Worm (Caenorhabditis elegans): Measurements from ENCODE around the gene T04C12.8.

T04C12.8 gene

DNA sequence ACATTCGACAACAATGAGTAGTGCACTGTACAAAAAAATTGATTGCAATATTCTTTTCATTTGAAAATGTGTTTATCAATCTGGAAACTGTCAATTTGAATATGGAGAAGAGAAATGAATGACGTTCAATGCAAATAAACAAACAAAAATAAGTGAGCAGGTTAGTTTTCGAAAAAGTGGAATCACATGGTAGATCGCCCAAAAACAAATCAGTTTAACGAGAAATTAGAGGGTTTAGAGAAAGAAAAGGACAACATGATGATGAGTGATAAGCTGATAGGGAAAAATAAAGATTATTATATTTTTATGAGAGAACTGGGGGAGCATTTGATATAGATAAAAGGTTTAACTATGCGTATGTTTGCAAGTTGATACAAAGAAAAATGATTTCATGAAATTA, at the start of gene T04C12.8:
T04C12.8 (minus strand) TSS at position 82 of the 400 bp plus-strand sequence.
- TF ChIP-seq elt-4 (tag; optimal IDR thresholded peaks at IDR 0.05) (no peak), ceh-6 (GFP tag; optimal IDR thresholded peaks at IDR 0.05) (no peak), unc-55 (GFP tag; optimal IDR thresholded peaks at IDR 0.05) (no peak), elt-2 (tag; optimal IDR thresholded peaks at IDR 0.05) (peak; percentile 83), syd-9 (tag; optimal IDR thresholded peaks at IDR 0.05) (no peak), hlh-13 (GFP tag; optimal IDR thresholded peaks at IDR 0.05) (no peak), dve-1 (tag; optimal IDR thresholded peaks at IDR 0.05) (no peak), Y22D7AL.16 (tag; optimal IDR thresholded peaks at IDR 0.05) (no peak), fax-1 (tag; optimal IDR thresholded peaks at IDR 0.05) (no peak)

DNA sequence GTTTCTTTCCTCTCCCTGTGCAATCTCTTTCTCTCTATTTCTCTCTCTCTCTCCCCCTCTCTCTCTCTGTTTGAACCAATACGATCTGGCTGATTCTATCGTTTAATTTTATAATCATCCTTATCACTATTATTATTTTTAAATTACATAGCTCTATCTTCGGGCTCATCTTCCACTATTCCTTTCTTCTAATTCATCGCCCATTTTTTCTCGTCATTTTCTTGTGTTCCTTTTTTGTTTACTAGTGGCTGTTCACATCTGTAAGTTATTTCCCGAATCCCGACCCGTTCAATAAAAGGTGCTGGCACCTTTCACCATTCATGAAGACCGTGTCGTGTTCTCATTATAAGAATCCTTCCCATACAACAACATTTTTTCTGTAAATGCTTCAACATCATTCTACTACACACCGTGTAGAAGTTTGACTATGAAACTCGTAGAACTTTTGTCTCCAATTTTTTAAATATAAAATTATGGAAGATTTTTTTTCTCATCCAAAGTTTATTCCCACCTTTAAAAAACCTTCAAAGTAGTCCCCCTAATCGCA, 49.1 kb upstream of the T04C12.8 start:
- TF ChIP-seq ref-2 (tag; optimal IDR thresholded peaks at IDR 0.05) (no peak), elt-4 (tag; optimal IDR thresholded peaks at IDR 0.05) (no peak), syd-9 (tag; optimal IDR thresholded peaks at IDR 0.05) (no peak), ets-4 (tag; optimal IDR thresholded peaks at IDR 0.05) (no peak), rnt-1 (tag; optimal IDR thresholded peaks at IDR 0.05) (no peak), hlh-8 (tag; optimal IDR thresholded peaks at IDR 0.05) (no peak), ceh-34 (tag; optimal IDR thresholded peaks at IDR 0.05) (no peak), ceh-2 (tag; optimal IDR thresholded peaks at IDR 0.05) (no peak), fkh-10 (GFP tag; optimal IDR thresholded peaks at IDR 0.05) (no peak), pqm-1 (tag; optimal IDR thresholded peaks at IDR 0.05) (no peak)

ce11 chrV:11113607-11114006, 44.4 kb upstream of the T04C12.8 start, which contains the start of gene math-33:
Gene math-33 (plus strand): TSS chrV:11113907.
- TF ChIP-seq elt-2 (tag; optimal IDR thresholded peaks at IDR 0.05) (no peak), rnt-1 (tag; optimal IDR thresholded peaks at IDR 0.05) (no peak), pat-9 (tag; optimal IDR thresholded peaks at IDR 0.05) (no peak)

- TF ChIP-seq npax-4 (tag; optimal IDR thresholded peaks at IDR 0.05) = peak; percentile 45
- TF ChIP-seq ceh-34 (tag; optimal IDR thresholded peaks at IDR 0.05) = peak; percentile 84
- TF ChIP-seq ceh-22 (tag; optimal IDR thresholded peaks at IDR 0.05) = no peak
- peak; percentile 63 for TF ChIP-seq ztf-16 (tag; optimal IDR thresholded peaks at IDR 0.05)
- no peak for TF ChIP-seq pqm-1 (tag; optimal IDR thresholded peaks at IDR 0.05)
- TF ChIP-seq unc-3 (GFP tag; conservative IDR thresholded peaks at IDR 0.05) = no peak
- TF ChIP-seq unc-3 (tag; optimal IDR thresholded peaks at IDR 0.05) = peak; percentile 68
- no peak for TF ChIP-seq ama-1 (optimal IDR thresholded peaks at IDR 0.05)
- peak; percentile 18 for TF ChIP-seq hlh-13 (GFP tag; optimal IDR thresholded peaks at IDR 0.05)
- peak; percentile 64 for TF ChIP-seq ceh-6 (GFP tag; optimal IDR thresholded peaks at IDR 0.05)
- peak; percentile 68 for TF ChIP-seq hlh-8 (tag; optimal IDR thresholded peaks at IDR 0.05)
- peak; percentile 67 for TF ChIP-seq madf-2 (tag; optimal IDR thresholded peaks at IDR 0.05)
- TF ChIP-seq pha-4 (tag; optimal IDR thresholded peaks at IDR 0.05) = no peak
- TF ChIP-seq zip-5 (tag; optimal IDR thresholded peaks at IDR 0.05) = peak; percentile 37
- TF ChIP-seq pat-9 (tag; optimal IDR thresholded peaks at IDR 0.05) = peak; percentile 75
- TF ChIP-seq unc-55 (GFP tag; optimal IDR thresholded peaks at IDR 0.05) = no peak
- no peak for TF ChIP-seq unc-42 (tag; optimal IDR thresholded peaks at IDR 0.05)
- TF ChIP-seq eyg-1 (tag; optimal IDR thresholded peaks at IDR 0.05) = no peak
- peak; percentile 73 for TF ChIP-seq fkh-6 (tag; optimal IDR thresholded peaks at IDR 0.05)
- peak; percentile 44 for TF ChIP-seq tbx-7 (tag; optimal IDR thresholded peaks at IDR 0.05)
- TF ChIP-seq fax-1 (tag; optimal IDR thresholded peaks at IDR 0.05) = peak; percentile 76
- no peak for TF ChIP-seq nhr-11 (tag; optimal IDR thresholded peaks at IDR 0.05)
- peak; percentile 57 for TF ChIP-seq ahr-1 (tag; optimal IDR thresholded peaks at IDR 0.05)
- peak; percentile 52 for TF ChIP-seq Y22D7AL.16 (tag; optimal IDR thresholded peaks at IDR 0.05)
- peak; percentile 45; the same call in 1 of the 2 replicates for TF ChIP-seq sox-2 (GFP tag; IDR thresholded peaks at IDR 0.05)
- no peak for TF ChIP-seq ceh-30 (tag; optimal IDR thresholded peaks at IDR 0.05)
- peak; percentile 70 for TF ChIP-seq ceh-31 (tag; optimal IDR thresholded peaks at IDR 0.05)
- TF ChIP-seq unc-86 (tag; optimal IDR thresholded peaks at IDR 0.05) = peak; percentile 74
- peak; percentile 49 for TF ChIP-seq hlh-30 (tag; optimal IDR thresholded peaks at IDR 0.05; ENCODE audit: insufficient read depth)
- TF ChIP-seq elt-2 (tag; optimal IDR thresholded peaks at IDR 0.05) = peak; percentile 90
- peak; percentile 87 for TF ChIP-seq K09A11.1 (tag; optimal IDR thresholded peaks at IDR 0.05; ENCODE audit: insufficient read depth)
- TF ChIP-seq che-1 (tag; optimal IDR thresholded peaks at IDR 0.05) = peak; percentile 65
- no peak for TF ChIP-seq ceh-9 (tag; optimal IDR thresholded peaks at IDR 0.05)
- TF ChIP-seq sox-4 (tag; optimal IDR thresholded peaks at IDR 0.05) = peak; percentile 72
- peak; percentile 68 for TF ChIP-seq odd-2 (tag; optimal IDR thresholded peaks at IDR 0.05)
- TF ChIP-seq syd-9 (tag; optimal IDR thresholded peaks at IDR 0.05) = peak; percentile 73
- peak; percentile 75 for TF ChIP-seq hlh-15 (tag; optimal IDR thresholded peaks at IDR 0.05)
These were observed 44.0 kb upstream of the T04C12.8 start, which contains the start of gene erfa-3 for ce11 chrV:11113041-11113574. Gene erfa-3 (minus strand): TSS chrV:11113091.

Measured in whole organism, late embryonic.